Fruit fly (Drosophila melanogaster) S2 (cell line): ENCODE measurements around the gene CG31176.

Experiments used
- CG8478 ChIP-seq: fragments of >200 bp; optimal IDR thresholded peaks from 2 replicates; lab custom pipeline; 2018
- CTCF ChIP-seq, 2 experiments: fragments of >200 bp; optimal IDR thresholded peaks; 2 replicates each; lab custom pipeline; 2018

dm6 chr3R:21769218-21769617, 49.8 kb upstream of the CG31176 start, which contains the start of gene Burs:
- TF ChIP-seq CG8478 (lab: Kevin White, UChicago): no peak
- TF ChIP-seq CTCF (optimal IDR thresholded peaks at IDR 0.05; lab: Kevin White, UChicago): no peak
